Worm (Caenorhabditis elegans) whole organism, L3 larva: Measurements from ENCODE around the gene idpc-4.

Source experiments
- aly-2 ChIP-seq: fragments of 150-350 bp; optimal IDR thresholded peaks from 2 replicates; lab custom pipeline; 2014; ENCODE audit warnings: missing biosample characterization, missing genetic modification characterization
- ceh-16 ChIP-seq: sonication (generic microtip); optimal IDR thresholded peaks from 2 replicates; lab custom pipeline; 2017; ENCODE audit warnings: missing biosample characterization, missing genetic modification characterization
- ceh-82 ChIP-seq: fragments of 150-350 bp; optimal IDR thresholded peaks from 2 replicates; lab custom pipeline; 2014; ENCODE audit warnings: missing biosample characterization, missing genetic modification characterization
- egl-27 ChIP-seq: sonication (generic microtip); optimal IDR thresholded peaks from 4 replicates; lab custom pipeline; 2017; ENCODE audit warnings: missing biosample characterization, missing genetic modification reagents, missing genetic modification characterization
- egl-5 ChIP-seq: fragments of 150-350 bp; optimal IDR thresholded peaks from 2 replicates; lab custom pipeline; 2017; ENCODE audit warnings: missing biosample characterization, missing genetic modification reagents, missing genetic modification characterization, inconsistent platforms
- elt-2 ChIP-seq: sonication (generic microtip); optimal IDR thresholded peaks from 2 replicates; lab custom pipeline; 2016; ENCODE audit warnings: missing genetic modification reagents, mild to moderate bottlenecking, missing genetic modification characterization, missing compliant biosample characterization
- elt-3 ChIP-seq, 3 experiments: fragments of 150-350 bp in 1 of 3; sonication (generic microtip) in 2 of 3; optimal IDR thresholded peaks; 2 replicates in 2 of 3; 4 replicates in 1 of 3; lab custom pipeline; 2014 to 2017; ENCODE audit warnings: missing biosample characterization in 3 of 3, missing genetic modification characterization in 3 of 3
- fkh-10 ChIP-seq: sonication (generic microtip); optimal IDR thresholded peaks from 2 replicates; lab custom pipeline; 2017; ENCODE audit warnings: missing biosample characterization, missing genetic modification reagents, missing genetic modification characterization
- fos-1 ChIP-seq: fragments of 150-350 bp; optimal IDR thresholded peaks from 2 replicates; lab custom pipeline; 2014; ENCODE audit warnings: missing biosample characterization, missing genetic modification characterization
- hmg-11 ChIP-seq: sonication (generic microtip); optimal IDR thresholded peaks from 2 replicates; lab custom pipeline; 2016; ENCODE audit warnings: missing genetic modification characterization, missing compliant biosample characterization
- jun-1 ChIP-seq: fragments of 150-350 bp; optimal IDR thresholded peaks from 2 replicates; lab custom pipeline; 2014; ENCODE audit warnings: missing biosample characterization, missing genetic modification reagents, missing genetic modification characterization
- lin-15B ChIP-seq: fragments of 150-350 bp; optimal IDR thresholded peaks from 2 replicates; lab custom pipeline; 2014; ENCODE audit warnings: missing biosample characterization, missing genetic modification characterization
- lsy-12 ChIP-seq: sonication (generic microtip); optimal IDR thresholded peaks from 2 replicates; lab custom pipeline; 2016; ENCODE audit warnings: mild to moderate bottlenecking, missing genetic modification characterization, missing compliant biosample characterization
- mdl-1 ChIP-seq: fragments of 150-350 bp; optimal IDR thresholded peaks from 2 replicates; lab custom pipeline; 2014; ENCODE audit warnings: missing biosample characterization, missing genetic modification characterization
- nfya-1 ChIP-seq: sonication (generic microtip); optimal IDR thresholded peaks from 2 replicates; lab custom pipeline; 2017; ENCODE audit warnings: missing genetic modification characterization, mild to moderate bottlenecking, missing compliant biosample characterization, antibody characterized with exemption, moderate library complexity; ENCODE audit not compliant: insufficient read depth
- nhr-11 ChIP-seq: fragments of 150-350 bp; optimal IDR thresholded peaks from 2 replicates; lab custom pipeline; 2014; ENCODE audit warnings: missing biosample characterization, missing genetic modification characterization
- nhr-23 ChIP-seq: fragments of 150-350 bp; optimal IDR thresholded peaks from 2 replicates; lab custom pipeline; 2014; ENCODE audit warnings: missing biosample characterization, missing genetic modification reagents, missing genetic modification characterization
- nhr-237 ChIP-seq: fragments of 150-350 bp; optimal IDR thresholded peaks from 2 replicates; lab custom pipeline; 2014; ENCODE audit warnings: missing biosample characterization, missing genetic modification characterization
- nhr-25 ChIP-seq: sonication (generic microtip); optimal IDR thresholded peaks from 2 replicates; lab custom pipeline; 2017; ENCODE audit warnings: missing biosample characterization, missing genetic modification characterization
- nhr-28 ChIP-seq: fragments of 150-350 bp; optimal IDR thresholded peaks from 2 replicates; lab custom pipeline; 2014; ENCODE audit warnings: missing biosample characterization, missing genetic modification characterization
- nhr-43 ChIP-seq: sonication (generic microtip); optimal IDR thresholded peaks from 2 replicates; lab custom pipeline; 2016; ENCODE audit warnings: mild to moderate bottlenecking, missing genetic modification characterization, missing compliant biosample characterization; ENCODE audit not compliant: poor library complexity, severe bottlenecking
- nhr-67 ChIP-seq: fragments of 150-350 bp; optimal IDR thresholded peaks from 2 replicates; lab custom pipeline; 2014; ENCODE audit warnings: missing biosample characterization, missing genetic modification characterization
- nhr-76 ChIP-seq: fragments of 150-350 bp; sonication (generic microtip); optimal IDR thresholded peaks from 5 replicates; lab custom pipeline; 2014; ENCODE audit warnings: missing biosample characterization, missing genetic modification characterization
- nhr-77 ChIP-seq: fragments of 150-350 bp; optimal IDR thresholded peaks from 2 replicates; lab custom pipeline; 2014; ENCODE audit warnings: missing biosample characterization, missing genetic modification characterization
- pqm-1 ChIP-seq: fragments of 150-350 bp; optimal IDR thresholded peaks from 2 replicates; lab custom pipeline; 2017; ENCODE audit warnings: missing biosample characterization, missing genetic modification characterization, inconsistent platforms
- sea-2 ChIP-seq: fragments of 150-350 bp; sonication (generic microtip); optimal IDR thresholded peaks from 4 replicates; lab custom pipeline; 2014; ENCODE audit warnings: missing biosample characterization, missing genetic modification reagents, missing genetic modification characterization
- skn-1 ChIP-seq: fragments of 150-350 bp; optimal IDR thresholded peaks from 2 replicates; lab custom pipeline; 2014; ENCODE audit warnings: missing biosample characterization, missing genetic modification characterization
- snpc-4 ChIP-seq: fragments of 150-350 bp; optimal IDR thresholded peaks from 2 replicates; lab custom pipeline; 2014; ENCODE audit warnings: missing biosample characterization, missing genetic modification characterization
- tbx-2 ChIP-seq: sonication (generic microtip); optimal IDR thresholded peaks from 2 replicates; lab custom pipeline; 2016; ENCODE audit warnings: mild to moderate bottlenecking, missing genetic modification characterization, missing compliant biosample characterization
- unc-62 ChIP-seq: fragments of 150-350 bp; sonication (generic microtip); optimal IDR thresholded peaks from 4 replicates; lab custom pipeline; 2014; ENCODE audit warnings: missing biosample characterization, missing genetic modification reagents, missing genetic modification characterization
- ztf-11 ChIP-seq: fragments of 150-350 bp; optimal IDR thresholded peaks from 2 replicates; lab custom pipeline; 2014; ENCODE audit warnings: missing biosample characterization, missing genetic modification characterization
- ztf-4 ChIP-seq: fragments of 150-350 bp; optimal IDR thresholded peaks from 2 replicates; lab custom pipeline; 2014; ENCODE audit warnings: missing biosample characterization, missing genetic modification characterization

Gene idpc-4

DNA sequence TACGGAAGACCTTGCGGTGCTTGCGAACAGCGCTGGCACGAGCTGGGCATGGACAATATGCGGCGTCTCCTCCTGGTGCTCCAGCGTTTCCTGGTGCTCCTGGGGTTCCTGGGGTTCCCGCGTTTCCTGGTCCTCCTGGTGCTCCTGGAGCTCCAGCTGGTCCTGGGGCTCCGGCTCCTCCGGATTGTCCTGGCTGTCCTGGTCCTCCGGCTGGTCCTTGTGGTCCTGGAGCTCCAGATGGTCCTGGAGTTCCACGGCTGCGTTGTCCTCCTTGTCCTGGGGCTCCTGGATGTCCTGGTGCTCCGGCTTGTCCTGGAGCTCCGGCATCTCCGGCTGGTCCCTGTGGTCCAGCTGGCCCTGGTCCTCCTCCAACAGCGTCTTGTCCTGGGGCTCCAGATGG lies 7.1 kb downstream of the idpc-4 start:
- TF ChIP-seq fkh-10 (GFP tag; lab: Kevin White, UChicago): no peak
- TF ChIP-seq snpc-4: no peak
- no peak for TF ChIP-seq ceh-16 (tag; lab: Kevin White, UChicago)
- TF ChIP-seq nhr-237 (tag; lab: Kevin White, UChicago): no peak
- TF ChIP-seq elt-2: no peak
- no peak for TF ChIP-seq nfya-1 (tag; lab: Kevin White, UChicago)
- no peak for TF ChIP-seq nhr-25
- no peak for TF ChIP-seq tbx-2 (tag; lab: Kevin White, UChicago)
- no peak for TF ChIP-seq elt-3 (tag; optimal IDR thresholded peaks at IDR 0.05; lab: Kevin White, UChicago)
- no peak for TF ChIP-seq nhr-43 (tag; lab: Kevin White, UChicago)
- no peak for TF ChIP-seq unc-62 (GFP tag; lab: Kevin White, UChicago)
- no peak for TF ChIP-seq nhr-11 (tag; lab: Kevin White, UChicago)
- no peak for TF ChIP-seq lsy-12
- TF ChIP-seq egl-27 (tag; lab: Kevin White, UChicago): no peak

DNA sequence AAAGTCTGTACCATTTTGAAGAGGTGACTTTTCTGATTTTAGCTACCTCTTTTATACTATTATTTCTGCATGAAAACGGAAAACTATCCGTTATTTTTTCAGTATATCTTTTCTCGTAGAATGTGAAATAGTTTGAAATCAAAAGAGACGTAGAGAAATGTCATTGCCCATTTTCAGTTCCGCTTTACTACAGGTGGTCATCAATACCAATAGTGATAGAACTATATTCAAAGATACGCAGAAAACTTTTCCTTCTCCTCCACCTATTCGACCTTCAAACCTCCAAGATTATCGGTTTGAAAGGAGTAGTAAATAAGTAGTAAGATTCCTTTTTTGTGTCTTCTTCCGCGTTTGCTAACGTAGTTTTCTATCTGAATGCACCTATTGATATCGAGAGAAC lies 8.1 kb downstream of the idpc-4 start, which contains the start of gene col-147:
Gene col-147 (minus strand): TSS at position 26 of the 400 bp plus-strand sequence.
- TF ChIP-seq ztf-4 (tag; lab: Kevin White, UChicago) (no peak), sea-2 (GFP tag; lab: Kevin White, UChicago) (no peak), nhr-25 (peak; percentile 39), jun-1 (tag; lab: Kevin White, UChicago) (no peak), nhr-23 (tag; lab: Kevin White, UChicago) (peak; percentile 44)

DNA sequence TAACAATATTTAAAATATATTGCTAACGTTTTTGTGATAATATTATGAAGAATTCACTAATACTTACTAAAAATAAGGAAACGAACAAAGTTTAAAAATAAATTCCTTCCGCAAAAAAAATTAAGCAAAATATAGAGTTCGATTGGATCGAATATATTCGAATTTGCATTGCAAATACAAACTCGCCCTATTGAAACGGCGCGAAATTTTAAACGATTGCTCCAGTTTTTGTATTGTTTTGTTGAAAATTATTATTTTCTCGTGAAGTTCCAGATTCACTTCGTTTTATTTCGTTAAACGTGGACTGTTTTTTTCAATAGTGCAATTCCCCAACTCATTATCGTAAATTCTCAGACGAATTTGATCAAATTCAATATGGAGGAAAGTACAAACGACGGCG lies 20.3 kb downstream of the idpc-4 start, which contains the start of the genes atl-1 and hcp-2:
Gene atl-1 (minus strand): TSS at position 89 of the 400 bp plus-strand sequence.
Gene hcp-2 (plus strand): TSS at position 353 of the 400 bp plus-strand sequence.
- TF ChIP-seq fos-1: no peak
- TF ChIP-seq ztf-4 (tag; lab: Kevin White, UChicago): no peak
- TF ChIP-seq ztf-11: no peak
- no peak for TF ChIP-seq mdl-1 (tag; lab: Kevin White, UChicago)
- no peak for TF ChIP-seq nhr-67 (tag; lab: Kevin White, UChicago)
- no peak for TF ChIP-seq snpc-4
- no peak for TF ChIP-seq fkh-10 (GFP tag; lab: Kevin White, UChicago)
- TF ChIP-seq lin-15B: no peak
- TF ChIP-seq nhr-76 (tag; lab: Kevin White, UChicago): no peak
- no peak for TF ChIP-seq jun-1 (tag; lab: Kevin White, UChicago)
- no peak for TF ChIP-seq ceh-82 (tag; lab: Kevin White, UChicago)
- TF ChIP-seq pqm-1 (tag; lab: Kevin White, UChicago): no peak
- TF ChIP-seq skn-1 (tag; lab: Kevin White, UChicago): no peak

DNA sequence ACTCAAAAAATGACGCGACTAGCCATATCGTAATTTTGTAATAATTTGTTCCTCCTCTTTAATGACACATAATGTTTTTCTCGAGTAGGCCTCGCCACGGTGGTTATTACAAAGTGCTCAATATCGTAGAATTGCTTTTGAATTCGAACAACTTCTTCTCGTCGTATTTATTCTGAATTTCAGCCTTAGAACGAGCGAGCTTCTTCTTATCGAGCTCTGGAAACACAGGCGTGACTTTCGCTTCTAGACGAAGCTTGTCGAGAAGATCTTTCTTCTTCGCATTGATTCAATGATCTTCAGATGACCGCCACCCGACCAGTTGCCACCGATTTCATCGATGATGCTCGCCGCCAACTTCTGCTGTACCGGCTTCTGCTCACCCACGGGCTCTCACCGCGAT lies 26.1 kb downstream of the idpc-4 start, which contains the start of gene T06E4.21:
Gene T06E4.21 (plus strand): TSS at position 301 of the 400 bp plus-strand sequence.
- TF ChIP-seq nhr-77 (tag; lab: Kevin White, UChicago) (no peak), ztf-11 (no peak), ceh-82 (tag; lab: Kevin White, UChicago) (no peak), fos-1 (no peak), nhr-28 (tag; lab: Kevin White, UChicago) (no peak), egl-5 (tag; lab: Kevin White, UChicago) (no peak), hmg-11 (tag; lab: Kevin White, UChicago) (no peak), nfya-1 (tag; lab: Kevin White, UChicago) (no peak), aly-2 (tag; lab: Kevin White, UChicago) (no peak), sea-2 (GFP tag; lab: Kevin White, UChicago) (no peak)

DNA sequence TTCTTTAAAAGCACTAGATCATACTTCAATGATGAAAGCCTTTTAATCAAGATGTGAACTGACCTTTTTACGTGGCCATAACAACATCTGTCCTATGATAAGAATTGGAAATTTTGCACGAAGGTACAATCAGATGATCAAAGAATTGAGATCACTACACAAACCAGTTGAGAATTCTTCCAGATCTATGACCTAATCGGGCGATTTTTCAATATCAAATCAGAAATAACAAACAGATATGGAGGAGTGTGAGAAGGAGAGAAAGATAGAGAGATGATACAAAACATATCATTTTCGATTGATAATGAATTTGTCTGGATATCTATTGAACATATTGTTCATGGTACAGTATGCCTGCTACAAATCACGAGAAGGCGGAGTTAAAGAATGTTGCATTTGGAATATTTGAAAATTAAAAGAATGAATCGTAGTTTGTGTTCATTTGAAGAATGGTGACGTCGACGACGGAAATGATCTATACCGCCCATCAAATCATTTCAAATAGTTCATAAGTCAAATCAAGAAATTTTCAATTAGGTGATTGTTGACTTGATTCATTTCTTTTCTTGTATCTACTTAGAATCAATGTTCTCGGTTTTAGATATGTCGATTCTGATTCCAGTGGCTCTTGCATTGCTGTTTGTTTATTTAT lies 29.1 kb downstream of the idpc-4 start, which contains the start of gene cyp-29A4:
Gene cyp-29A4 (plus strand): TSS at position 602 of the 652 bp plus-strand sequence.
- no peak for TF ChIP-seq mdl-1 (tag; lab: Kevin White, UChicago)
- TF ChIP-seq nhr-23 (tag; lab: Kevin White, UChicago): peak; percentile 73
- TF ChIP-seq nhr-28 (tag; lab: Kevin White, UChicago): no peak
- peak; percentile 74 for TF ChIP-seq nhr-43 (tag; lab: Kevin White, UChicago)
- TF ChIP-seq elt-3 (tag; optimal IDR thresholded peaks at IDR 0.05; lab: Kevin White, UChicago): peak; percentile 28 to 93 (median 71)
- no peak for TF ChIP-seq fos-1
